Fruit fly (Drosophila melanogaster) whole organism, embryonic: ENCODE results near the gene CG15196.
A peak's percentile ranks its signal among the peaks of the same experiment; 100 is the strongest.

Source experiments
- ATbp ChIP-seq: fragments of 200-800 bp; sonication (Bioruptor generic); optimal IDR thresholded peaks from 2 replicates; lab custom pipeline; 2017; ENCODE audit warnings: missing biosample characterization, mild to moderate bottlenecking, missing genetic modification characterization, missing genetic modification reagents
- Ada2b ChIP-seq: fragments of 200-800 bp; sonication (Bioruptor generic); IDR thresholded peaks from 2 replicates; pipeline ENCODE4 v1.3.6; 2022; ENCODE audit warnings: missing biosample characterization, missing genetic modification characterization
- Aef1 ChIP-seq: fragments of 200-800 bp; sonication (Bioruptor generic); IDR thresholded peaks from 3 replicates; pipeline ENCODE4 v1.3.6; 2022; ENCODE audit warnings: missing biosample characterization, missing genetic modification characterization
- CG10267 ChIP-seq: fragments of 200-800 bp; sonication (Bioruptor generic); optimal IDR thresholded peaks from 2 replicates; lab custom pipeline; 2018; ENCODE audit warnings: missing biosample characterization, mild to moderate bottlenecking, missing genetic modification characterization, moderate library complexity
- CG1233 ChIP-seq: fragments of 200-800 bp; sonication (Bioruptor generic); optimal IDR thresholded peaks from 4 replicates; lab custom pipeline; 2018; ENCODE audit warnings: missing biosample characterization, mild to moderate bottlenecking, missing genetic modification characterization
- CG12744 ChIP-seq: fragments of 200-800 bp; sonication (Bioruptor generic); optimal IDR thresholded peaks from 2 replicates; lab custom pipeline; 2016; ENCODE audit warnings: missing biosample characterization, missing genetic modification characterization
- CG13123 ChIP-seq: fragments of 200-800 bp; sonication (Bioruptor generic); optimal IDR thresholded peaks from 2 replicates; lab custom pipeline; 2016; ENCODE audit warnings: missing biosample characterization, missing genetic modification characterization
- CG14965 ChIP-seq: fragments of 200-800 bp; sonication (Bioruptor generic); optimal IDR thresholded peaks from 2 replicates; lab custom pipeline; 2016; ENCODE audit warnings: missing biosample characterization, missing genetic modification characterization, borderline replicate concordance
- CG16815 ChIP-seq: fragments of 200-800 bp; sonication (Bioruptor generic); optimal IDR thresholded peaks from 3 replicates; lab custom pipeline; 2017; ENCODE audit warnings: missing biosample characterization, mild to moderate bottlenecking, missing genetic modification characterization
- CG16863 ChIP-seq: fragments of 200-800 bp; sonication (Bioruptor generic); optimal IDR thresholded peaks from 3 replicates; lab custom pipeline; 2016; ENCODE audit warnings: missing biosample characterization, missing genetic modification characterization
- CG17328 ChIP-seq: fragments of 200-800 bp; sonication (Bioruptor generic); IDR thresholded peaks from 2 replicates; pipeline ENCODE4 v1.3.6; 2022; ENCODE audit warnings: missing biosample characterization, missing genetic modification characterization
- CG18599 ChIP-seq: fragments of 200-800 bp; sonication (Bioruptor generic); optimal IDR thresholded peaks from 3 replicates; lab custom pipeline; 2017; ENCODE audit warnings: missing biosample characterization, missing genetic modification characterization, mild to moderate bottlenecking, moderate library complexity, missing genetic modification reagents
- CG30431 ChIP-seq: fragments of 200-800 bp; sonication (Bioruptor generic); optimal IDR thresholded peaks from 2 replicates; lab custom pipeline; 2017; ENCODE audit warnings: missing biosample characterization, missing genetic modification characterization
- CG3065 ChIP-seq: fragments of 200-800 bp; sonication (Bioruptor generic); optimal IDR thresholded peaks from 2 replicates; lab custom pipeline; 2016; ENCODE audit warnings: missing biosample characterization, missing genetic modification characterization
- CG32532 ChIP-seq: fragments of 200-800 bp; sonication (Bioruptor generic); IDR thresholded peaks from 2 replicates; pipeline ENCODE4 v1.3.6; 2022; ENCODE audit warnings: missing biosample characterization, missing genetic modification characterization
- CG4854 ChIP-seq: fragments of 200-800 bp; sonication (Bioruptor generic); optimal IDR thresholded peaks from 2 replicates; lab custom pipeline; 2016; ENCODE audit warnings: missing biosample characterization, missing genetic modification characterization, inconsistent platforms
- CG5180 ChIP-seq: fragments of 200-800 bp; sonication (Bioruptor generic); optimal IDR thresholded peaks from 3 replicates; lab custom pipeline; 2017; ENCODE audit warnings: missing biosample characterization, missing genetic modification characterization, mild to moderate bottlenecking, moderate library complexity, missing genetic modification reagents
- CG6813 ChIP-seq: fragments of 200-800 bp; sonication (Bioruptor generic); optimal IDR thresholded peaks from 2 replicates; lab custom pipeline; 2017; ENCODE audit warnings: missing biosample characterization, missing genetic modification characterization, mild to moderate bottlenecking, moderate library complexity, missing genetic modification reagents
- CG6854 ChIP-seq: fragments of 200-800 bp; sonication (Bioruptor generic); optimal IDR thresholded peaks from 3 replicates; lab custom pipeline; 2017; ENCODE audit warnings: missing biosample characterization, mild to moderate bottlenecking, missing genetic modification characterization
- CG7963 ChIP-seq: fragments of 200-800 bp; sonication (Bioruptor generic); IDR thresholded peaks from 3 replicates; pipeline ENCODE4 v1.3.6; 2022; ENCODE audit warnings: missing biosample characterization, missing genetic modification characterization; ENCODE audit not compliant: partially characterized antibody
- CG9727 ChIP-seq: fragments of 200-800 bp; sonication (Bioruptor generic); optimal IDR thresholded peaks from 3 replicates; lab custom pipeline; 2017; ENCODE audit warnings: missing biosample characterization, mild to moderate bottlenecking, missing genetic modification characterization
- Fer1 ChIP-seq: fragments of 200-800 bp; sonication (Bioruptor generic); optimal IDR thresholded peaks from 2 replicates; lab custom pipeline; 2017; ENCODE audit warnings: missing biosample characterization, mild to moderate bottlenecking, missing genetic modification characterization
- Hr39 ChIP-seq: fragments of >200 bp; optimal IDR thresholded peaks from 2 replicates; lab custom pipeline; 2017
- Lhr ChIP-seq: fragments of 200-800 bp; sonication (Bioruptor generic); optimal IDR thresholded peaks from 3 replicates; lab custom pipeline; 2017; ENCODE audit warnings: mild to moderate bottlenecking, missing biosample characterization, missing genetic modification reagents, missing genetic modification characterization
- MBD-R2 ChIP-seq: fragments of 200-800 bp; sonication (Bioruptor generic); IDR thresholded peaks from 2 replicates; pipeline ENCODE4 v1.3.6; 2022; ENCODE audit warnings: missing biosample characterization, missing genetic modification characterization
- Neu2 ChIP-seq: fragments of 200-800 bp; sonication (Bioruptor generic); optimal IDR thresholded peaks from 3 replicates; lab custom pipeline; 2016; ENCODE audit warnings: missing biosample characterization, missing genetic modification characterization, borderline replicate concordance
- Nf-YC ChIP-seq: fragments of 200-800 bp; optimal IDR thresholded peaks from 3 replicates; lab custom pipeline; 2019; ENCODE audit warnings: missing biosample characterization, mild to moderate bottlenecking, missing genetic modification characterization, moderate library complexity
- Side ChIP-seq: fragments of 200-800 bp; sonication (Bioruptor generic); optimal IDR thresholded peaks from 2 replicates; lab custom pipeline; 2016; ENCODE audit warnings: missing biosample characterization, missing genetic modification characterization
- Sox102F ChIP-seq: fragments of 200-800 bp; sonication (Bioruptor generic); optimal IDR thresholded peaks from 2 replicates; lab custom pipeline; 2018; ENCODE audit warnings: missing biosample characterization, mild to moderate bottlenecking, missing genetic modification characterization, moderate library complexity
- Stat92E ChIP-seq, 3 experiments: fragments of >200 bp in 2 of 3; fragments of 200-800 bp in 1 of 3; sonication (Bioruptor generic) in 1 of 3; optimal IDR thresholded peaks; 2 replicates each; lab custom pipeline; 2017 to 2019; ENCODE audit warnings: missing biosample characterization in 3 of 3, missing genetic modification characterization in 3 of 3, mild to moderate bottlenecking in 1 of 3, moderate library complexity in 1 of 3
- cas ChIP-seq: fragments of 200-800 bp; sonication (Bioruptor generic); IDR thresholded peaks from 2 replicates; pipeline ENCODE4 v1.3.6; 2022; ENCODE audit warnings: missing biosample characterization, missing genetic modification characterization
- corto ChIP-seq: fragments of 200-800 bp; sonication (Bioruptor generic); optimal IDR thresholded peaks from 2 replicates; lab custom pipeline; 2016; ENCODE audit warnings: missing biosample characterization, mild to moderate bottlenecking, missing genetic modification characterization, moderate library complexity
- dmrt99B ChIP-seq: fragments of 200-800 bp; sonication (Bioruptor generic); optimal IDR thresholded peaks from 2 replicates; lab custom pipeline; 2018; ENCODE audit warnings: missing biosample characterization, mild to moderate bottlenecking, missing genetic modification characterization, moderate library complexity
- eve ChIP-seq, 2 experiments: fragments of >200 bp; optimal IDR thresholded peaks; 2 replicates each; lab custom pipeline; 2017; ENCODE audit warnings: missing biosample characterization in 2 of 2, missing genetic modification characterization in 2 of 2
- ewg ChIP-seq: fragments of 200-800 bp; sonication (Bioruptor generic); optimal IDR thresholded peaks from 3 replicates; lab custom pipeline; 2017; ENCODE audit warnings: mild to moderate bottlenecking, missing biosample characterization, missing genetic modification reagents, missing genetic modification characterization
- fu2 ChIP-seq: fragments of 200-800 bp; sonication (Bioruptor generic); optimal IDR thresholded peaks from 2 replicates; lab custom pipeline; 2016; ENCODE audit warnings: missing biosample characterization, missing genetic modification characterization
- gcm2 ChIP-seq: fragments of 200-800 bp; sonication (Bioruptor generic); optimal IDR thresholded peaks from 2 replicates; lab custom pipeline; 2016; ENCODE audit warnings: missing biosample characterization, missing genetic modification characterization
- klu ChIP-seq: fragments of 200-800 bp; sonication (Bioruptor generic); IDR thresholded peaks from 2 replicates; pipeline ENCODE4 v1.3.6; 2022; ENCODE audit warnings: missing biosample characterization, missing genetic modification characterization
- repo ChIP-seq: fragments of 200-800 bp; sonication (Bioruptor generic); optimal IDR thresholded peaks from 2 replicates; lab custom pipeline; 2016; ENCODE audit warnings: missing biosample characterization, missing genetic modification characterization
- schlank ChIP-seq: fragments of 200-800 bp; sonication (Bioruptor generic); optimal IDR thresholded peaks from 2 replicates; lab custom pipeline; 2018; ENCODE audit warnings: missing biosample characterization, mild to moderate bottlenecking, missing genetic modification characterization
- sens-2 ChIP-seq: fragments of 200-800 bp; sonication (Bioruptor generic); IDR thresholded peaks from 2 replicates; pipeline ENCODE4 v1.3.6; 2022; ENCODE audit warnings: missing biosample characterization, missing genetic modification characterization
- sim ChIP-seq: fragments of 200-800 bp; sonication (Bioruptor generic); IDR thresholded peaks from 2 replicates; pipeline ENCODE4 v1.3.6; 2022; ENCODE audit warnings: missing biosample characterization, missing genetic modification characterization
- sisA ChIP-seq: fragments of 200-800 bp; sonication (Bioruptor generic); IDR thresholded peaks from 2 replicates; pipeline ENCODE4 v1.3.6; 2022; ENCODE audit warnings: missing biosample characterization, missing genetic modification characterization
- slbo ChIP-seq: fragments of 200-800 bp; sonication (Bioruptor generic); IDR thresholded peaks from 2 replicates; pipeline ENCODE4 v1.3.6; 2022; ENCODE audit warnings: missing biosample characterization, missing genetic modification characterization
- slou ChIP-seq: fragments of 200-800 bp; sonication (Bioruptor generic); optimal IDR thresholded peaks from 3 replicates; lab custom pipeline; 2016; ENCODE audit warnings: missing biosample characterization, missing genetic modification characterization
- sug ChIP-seq: fragments of 200-800 bp; optimal IDR thresholded peaks from 2 replicates; lab custom pipeline; 2019; ENCODE audit warnings: missing biosample characterization, mild to moderate bottlenecking, missing genetic modification characterization, moderate library complexity
- unc-4 ChIP-seq: fragments of 200-800 bp; sonication (Bioruptor generic); IDR thresholded peaks from 2 replicates; pipeline ENCODE4 v1.3.6; 2022; ENCODE audit warnings: missing biosample characterization, missing genetic modification characterization; ENCODE audit not compliant: partially characterized antibody
- vvl ChIP-seq: fragments of 200-800 bp; sonication (Bioruptor generic); IDR thresholded peaks from 2 replicates; pipeline ENCODE4 v1.3.6; 2022; ENCODE audit warnings: missing biosample characterization, missing genetic modification characterization
- wdn ChIP-seq: fragments of 200-800 bp; sonication (Bioruptor generic); IDR thresholded peaks from 2 replicates; pipeline ENCODE4 v1.3.6; 2022; ENCODE audit warnings: missing biosample characterization, missing genetic modification characterization
- wek ChIP-seq: fragments of 200-800 bp; sonication (Bioruptor generic); optimal IDR thresholded peaks from 3 replicates; lab custom pipeline; 2018; ENCODE audit warnings: missing biosample characterization, mild to moderate bottlenecking, missing genetic modification characterization, moderate library complexity

CG15196 gene

dm6 chrX:11446792-11447405, 37.2 kb downstream of the CG15196 start (continued):
- TF ChIP-seq CG6813 (GFP tag; lab: Kevin White, UChicago) (peak; percentile 55), eve (GFP tag; optimal IDR thresholded peaks at IDR 0.05; lab: Kevin White, UChicago) (no peak), CG9727 (peak; percentile 62), CG14965 (GFP tag; lab: Kevin White, UChicago) (no peak), ATbp (GFP tag; lab: Kevin White, UChicago) (peak; percentile 30), klu (GFP tag; lab: Robert Waterston, UW) (peak; percentile 58), repo (GFP tag; lab: Kevin White, UChicago) (peak; percentile 4), CG13123 (peak; percentile 31), CG32532 (GFP tag; lab: Robert Waterston, UW) (peak; percentile 92), Neu2 (GFP tag; lab: Kevin White, UChicago) (no peak), Fer1 (GFP tag; lab: Kevin White, UChicago) (peak; percentile 80), unc-4 (GFP tag; lab: Robert Waterston, UW) (no peak), CG1233 (GFP tag; lab: Kevin White, UChicago) (peak; percentile 63), corto (GFP tag; lab: Kevin White, UChicago) (peak; percentile 60), CG5180 (peak; percentile 13), MBD-R2 (peak; percentile 62; the same call in 1 of the 2 replicates), vvl (GFP tag; lab: Robert Waterston, UW) (peak; percentile 90), sisA (GFP tag; lab: Robert Waterston, UW) (peak; percentile 77), CG4854 (GFP tag; lab: Kevin White, UChicago) (peak; percentile 54), Stat92E (GFP tag; optimal IDR thresholded peaks at IDR 0.05; lab: Kevin White, UChicago) (no peak), cas (GFP tag; lab: Robert Waterston, UW) (peak; percentile 50; the same call in 1 of the 2 replicates), ewg (GFP tag; lab: Kevin White, UChicago) (peak; percentile 19), wdn (peak; percentile 86), CG16863 (GFP tag; lab: Kevin White, UChicago) (peak; percentile 68), CG12744 (peak; percentile 57), dmrt99B (tag; lab: Kevin White, UChicago) (peak; percentile 68), Nf-YC (peak; percentile 16), Lhr (GFP tag; lab: Kevin White, UChicago) (no peak), slbo (GFP tag; lab: Robert Waterston, UW) (peak; percentile 96), Hr39 (lab: Kevin White, UChicago) (no peak), CG7963 (GFP tag; lab: Robert Waterston, UW) (no peak), CG10267 (tag; lab: Kevin White, UChicago) (peak; percentile 12), fu2 (GFP tag; lab: Kevin White, UChicago) (peak; percentile 87), sug (tag; lab: Kevin White, UChicago) (peak; percentile 75), Side (GFP tag; lab: Kevin White, UChicago) (peak; percentile 8), gcm2 (GFP tag; lab: Kevin White, UChicago) (peak; percentile 48), Sox102F (peak; percentile 65), slou (GFP tag; lab: Kevin White, UChicago) (peak; percentile 53), CG18599 (GFP tag; lab: Kevin White, UChicago) (peak; percentile 91), CG3065 (GFP tag; lab: Kevin White, UChicago) (peak; percentile 3), wek (no peak), CG30431 (peak; percentile 26), Aef1 (GFP tag; lab: Robert Waterston, UW) (peak; percentile 78), CG17328 (GFP tag; lab: Robert Waterston, UW) (peak; percentile 57), Ada2b (GFP tag; lab: Robert Waterston, UW) (peak; percentile 89), sim (GFP tag; lab: Robert Waterston, UW) (no peak), schlank (tag; lab: Kevin White, UChicago) (peak; percentile 90), CG6854 (GFP tag; lab: Kevin White, UChicago) (peak; percentile 74), CG16815 (GFP tag; lab: Kevin White, UChicago) (peak; percentile 75), sens-2 (GFP tag; lab: Robert Waterston, UW) (no peak)
